Worm (Caenorhabditis elegans): Measurements from ENCODE around the gene lad-2.

DNA sequence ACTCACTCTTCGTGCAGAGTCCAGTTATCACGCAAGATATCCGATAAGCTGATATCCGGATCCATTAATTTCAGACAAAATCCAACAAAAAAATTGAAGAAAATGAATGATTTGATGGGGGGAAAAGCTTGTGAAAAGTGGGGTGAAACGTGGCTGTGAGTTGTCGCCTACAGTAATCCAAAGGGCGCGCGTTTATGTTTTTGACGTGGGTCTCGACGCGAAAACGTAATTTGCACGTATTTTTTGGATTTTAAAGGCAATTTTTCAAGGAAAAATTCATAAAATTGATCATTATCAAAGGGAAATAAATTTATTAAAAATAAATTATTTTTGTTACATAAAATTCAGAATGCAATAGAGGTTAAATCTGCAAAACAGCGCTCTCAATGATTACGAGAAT, 30.5 kb upstream of the lad-2 start, which contains the start of gene Y54G2A.73:
- TF ChIP-seq C17E4.6 (GFP tag; IDR thresholded peaks at IDR 0.05) (no peak), pha-4 (tag; optimal IDR thresholded peaks at IDR 0.05) (no peak), aptf-2 (GFP tag; conservative IDR thresholded peaks at IDR 0.05) (no peak), tbx-9 (tag; optimal IDR thresholded peaks at IDR 0.05; ENCODE audit: borderline replicate concordance) (no peak), unc-62 (GFP tag; optimal IDR thresholded peaks at IDR 0.05) (no peak), pbrm-1 (GFP tag; IDR thresholded peaks at IDR 0.05) (no peak), Y95B8A.8 (GFP tag; IDR thresholded peaks at IDR 0.05) (no peak), mes-4 (tag; optimal IDR thresholded peaks at IDR 0.05) (no peak), nfya-2 (GFP tag; IDR thresholded peaks at IDR 0.05) (no peak)
